Worm (Caenorhabditis elegans) whole organism, L1 larva: ENCODE measurements around the gene C44E12.1.

Source experiments
- C04F5.9 ChIP-seq: sonication (generic microtip); optimal IDR thresholded peaks from 2 replicates; lab custom pipeline; 2016; ENCODE audit warnings: missing genetic modification characterization, missing compliant biosample characterization
- C16A3.4 ChIP-seq: fragments of 150-350 bp; optimal IDR thresholded peaks from 2 replicates; lab custom pipeline; 2014; ENCODE audit warnings: missing biosample characterization, missing genetic modification characterization
- alr-1 ChIP-seq: fragments of 200-800 bp; sonication (Bioruptor generic); optimal IDR thresholded peaks from 2 replicates; lab custom pipeline; 2018; ENCODE audit warnings: borderline replicate concordance, mild to moderate bottlenecking, missing genetic modification characterization, missing compliant biosample characterization
- blmp-1 ChIP-seq: fragments of 150-350 bp; optimal IDR thresholded peaks from 2 replicates; lab custom pipeline; 2014; ENCODE audit warnings: missing biosample characterization, missing genetic modification characterization
- ceh-8 ChIP-seq: fragments of 200-800 bp; sonication (Bioruptor generic); optimal IDR thresholded peaks from 2 replicates; lab custom pipeline; 2018; ENCODE audit warnings: mild to moderate bottlenecking, missing genetic modification characterization, moderate library complexity, missing compliant biosample characterization
- ceh-88 ChIP-seq: fragments of 200-800 bp; sonication (Bioruptor generic); IDR thresholded peaks from 2 replicates; pipeline ENCODE4 v1.3.6; 2022; ENCODE audit warnings: missing genetic modification characterization, missing compliant biosample characterization
- ces-1 ChIP-seq: fragments of 150-350 bp; optimal IDR thresholded peaks from 2 replicates; lab custom pipeline; 2014; ENCODE audit warnings: missing biosample characterization, missing genetic modification reagents, missing genetic modification characterization
- dpl-1 ChIP-seq, 3 experiments: fragments of 150-350 bp in 2 of 3; sonication (generic microtip) in 1 of 3; optimal IDR thresholded peaks; 2 replicates each; lab custom pipeline; 2014 to 2017; ENCODE audit warnings: missing biosample characterization in 3 of 3, missing genetic modification characterization in 3 of 3, missing genetic modification reagents in 3 of 3
- dsc-1 ChIP-seq: sonication (generic microtip); optimal IDR thresholded peaks from 2 replicates; lab custom pipeline; 2016; ENCODE audit warnings: mild to moderate bottlenecking, missing genetic modification characterization, missing compliant biosample characterization
- efl-1 ChIP-seq, 4 experiments: fragments of 150-350 bp; optimal IDR thresholded peaks in 3 of 4; peaks in 1 of 4; 1 replicate in 1 of 4; 2 replicates in 3 of 4; lab custom pipeline; 2014; ENCODE audit warnings: missing biosample characterization in 2 of 4, missing genetic modification characterization in 2 of 4, missing genetic modification reagents in 2 of 4
- efl-3 ChIP-seq: fragments of 200-800 bp; sonication (Bioruptor generic); optimal IDR thresholded peaks from 2 replicates; lab custom pipeline; 2018; ENCODE audit warnings: mild to moderate bottlenecking, missing genetic modification characterization, missing compliant biosample characterization
- egl-13 ChIP-seq: sonication (generic microtip); optimal IDR thresholded peaks from 2 replicates; lab custom pipeline; 2016; ENCODE audit warnings: missing genotype, missing genetic modification reagents, missing genetic modification characterization, missing compliant biosample characterization
- elt-2 ChIP-seq: sonication (generic microtip); optimal IDR thresholded peaks from 2 replicates; lab custom pipeline; 2016; ENCODE audit warnings: missing genetic modification characterization, mild to moderate bottlenecking, inconsistent platforms, missing compliant biosample characterization, missing genetic modification reagents
- elt-3 ChIP-seq, 6 experiments: fragments of 150-350 bp in 1 of 6; sonication (generic microtip); optimal IDR thresholded peaks; 2 replicates each; lab custom pipeline; 2017 to 2018; ENCODE audit warnings: missing biosample characterization in 6 of 6, missing genetic modification characterization in 6 of 6, inconsistent platforms in 1 of 6
- fkh-4 ChIP-seq: sonication (generic microtip); optimal IDR thresholded peaks from 2 replicates; lab custom pipeline; 2016; ENCODE audit warnings: missing compliant biosample characterization, missing genetic modification characterization, borderline replicate concordance
- hlh-17 ChIP-seq: fragments of 200-800 bp; sonication (Bioruptor generic); optimal IDR thresholded peaks from 2 replicates; lab custom pipeline; 2018; ENCODE audit warnings: missing genetic modification characterization, mild to moderate bottlenecking, missing compliant biosample characterization, moderate library complexity, borderline replicate concordance
- hpl-2 ChIP-seq: fragments of 150-350 bp; optimal IDR thresholded peaks from 2 replicates; lab custom pipeline; 2014; ENCODE audit warnings: missing biosample characterization, missing genetic modification reagents, missing genetic modification characterization
- lin-14 ChIP-seq: fragments of 200-800 bp; sonication (Bioruptor generic); optimal IDR thresholded peaks from 2 replicates; lab custom pipeline; 2018; ENCODE audit warnings: mild to moderate bottlenecking, missing genetic modification characterization, moderate library complexity, missing compliant biosample characterization
- lin-35 ChIP-seq, 2 experiments: fragments of 150-350 bp; optimal IDR thresholded peaks; 2 replicates each; lab custom pipeline; 2014; ENCODE audit warnings: missing biosample characterization in 2 of 2, missing genetic modification characterization in 2 of 2, missing genetic modification reagents in 2 of 2
- lir-3 ChIP-seq: sonication (generic microtip); optimal IDR thresholded peaks from 2 replicates; lab custom pipeline; 2016; ENCODE audit warnings: mild to moderate bottlenecking, missing genetic modification characterization, moderate library complexity, missing compliant biosample characterization; ENCODE audit not compliant: poor library complexity
- lsy-2 ChIP-seq, 2 experiments: fragments of 150-350 bp; optimal IDR thresholded peaks; 2 replicates each; lab custom pipeline; 2014; ENCODE audit warnings: missing biosample characterization in 2 of 2, missing genetic modification characterization in 2 of 2
- mdl-1 ChIP-seq, 2 experiments: fragments of 150-350 bp; optimal IDR thresholded peaks; 2 replicates each; lab custom pipeline; 2014 to 2017; ENCODE audit warnings: missing biosample characterization in 2 of 2, missing genetic modification characterization in 2 of 2, inconsistent platforms in 1 of 2
- mep-1 ChIP-seq: fragments of 150-350 bp; optimal IDR thresholded peaks from 2 replicates; lab custom pipeline; 2014; ENCODE audit warnings: missing biosample characterization, missing genetic modification characterization
- nhr-11 ChIP-seq: fragments of 150-350 bp; optimal IDR thresholded peaks from 2 replicates; lab custom pipeline; 2014; ENCODE audit warnings: missing biosample characterization, missing genetic modification characterization
- nhr-19 ChIP-seq: fragments of 200-800 bp; sonication (Bioruptor generic); conservative IDR thresholded peaks from 2 replicates; pipeline ENCODE4 v1.3.6; 2022; ENCODE audit warnings: missing genetic modification characterization, missing compliant biosample characterization
- nhr-20 ChIP-seq: sonication (generic microtip); optimal IDR thresholded peaks from 2 replicates; lab custom pipeline; 2016; ENCODE audit warnings: mild to moderate bottlenecking, missing genetic modification characterization, missing compliant biosample characterization
- nhr-47 ChIP-seq: sonication (generic microtip); optimal IDR thresholded peaks from 2 replicates; lab custom pipeline; 2016; ENCODE audit warnings: mild to moderate bottlenecking, missing genetic modification characterization, moderate library complexity, missing compliant biosample characterization
- nhr-71 ChIP-seq: sonication (generic microtip); optimal IDR thresholded peaks from 2 replicates; lab custom pipeline; 2016; ENCODE audit warnings: mild to moderate bottlenecking, missing genetic modification characterization, moderate library complexity, missing compliant biosample characterization
- nhr-76 ChIP-seq: sonication (generic microtip); optimal IDR thresholded peaks from 2 replicates; lab custom pipeline; 2017; ENCODE audit warnings: missing biosample characterization, missing genetic modification characterization
- nhr-85 ChIP-seq: sonication (generic microtip); peaks from one replicate; lab custom pipeline; 2016; ENCODE audit warnings: missing genetic modification characterization, inconsistent platforms, missing compliant biosample characterization
- nhr-90 ChIP-seq: sonication (generic microtip); optimal IDR thresholded peaks from 2 replicates; lab custom pipeline; 2016; ENCODE audit warnings: mild to moderate bottlenecking, missing genetic modification characterization, missing compliant biosample characterization; ENCODE audit not compliant: poor library complexity
- pag-3 ChIP-seq: sonication (generic microtip); optimal IDR thresholded peaks from 2 replicates; lab custom pipeline; 2017; ENCODE audit warnings: missing genetic modification characterization, mild to moderate bottlenecking, missing compliant biosample characterization, antibody characterized with exemption, borderline replicate concordance; ENCODE audit not compliant: insufficient read depth
- pqm-1 ChIP-seq: sonication (generic microtip); optimal IDR thresholded peaks from 3 replicates; lab custom pipeline; 2017; ENCODE audit warnings: missing biosample characterization, missing genetic modification characterization
- skn-1 ChIP-seq: fragments of 150-350 bp; optimal IDR thresholded peaks from 2 replicates; lab custom pipeline; 2014; ENCODE audit warnings: missing biosample characterization, missing genetic modification characterization
- snu-23 ChIP-seq: sonication (generic microtip); optimal IDR thresholded peaks from 2 replicates; lab custom pipeline; 2016; ENCODE audit warnings: missing genetic modification characterization, missing compliant biosample characterization
- swsn-7 ChIP-seq: sonication (generic microtip); optimal IDR thresholded peaks from 2 replicates; lab custom pipeline; 2016; ENCODE audit warnings: missing genetic modification characterization, missing compliant biosample characterization
- tbx-2 ChIP-seq: sonication (generic microtip); optimal IDR thresholded peaks from 2 replicates; lab custom pipeline; 2016; ENCODE audit warnings: missing genetic modification characterization, missing compliant biosample characterization
- unc-86 ChIP-seq: sonication (generic microtip); optimal IDR thresholded peaks from 2 replicates; lab custom pipeline; 2016; ENCODE audit warnings: missing genetic modification characterization, missing compliant biosample characterization
- zag-1 ChIP-seq: fragments of 150-350 bp; optimal IDR thresholded peaks from 2 replicates; lab custom pipeline; 2014; ENCODE audit warnings: missing biosample characterization, missing genetic modification characterization
- ztf-11 ChIP-seq, 2 experiments: sonication (generic microtip); optimal IDR thresholded peaks; 2 replicates each; lab custom pipeline; 2016 to 2017; ENCODE audit warnings: missing genetic modification characterization in 2 of 2, missing biosample characterization in 1 of 2, missing compliant biosample characterization in 1 of 2

C44E12.1 gene

ce11 chrX:7585610-7586259 lies 11.0 kb upstream of the C44E12.1 start, which contains the start of gene adt-2:
TSS of gene adt-2 (plus strand) at chrX:7586209.
- peak; percentile 52 for TF ChIP-seq mep-1 (tag; lab: Kevin White, UChicago)
- no peak for TF ChIP-seq dsc-1 (tag; lab: Kevin White, UChicago)
- peak; percentile 32 for TF ChIP-seq nhr-90 (tag; lab: Kevin White, UChicago)
- TF ChIP-seq C04F5.9 (tag; lab: Kevin White, UChicago), result no peak
- no peak for TF ChIP-seq lir-3 (tag; lab: Kevin White, UChicago)
- TF ChIP-seq efl-1 (optimal IDR thresholded peaks at IDR 0.05; lab: Kevin White, UChicago), result no peak
- peak in 1 of 2 experiments; percentile 42 for TF ChIP-seq efl-1 (GFP tag; optimal IDR thresholded peaks at IDR 0.05 in 1 of 2; lab: Kevin White, UChicago)
- TF ChIP-seq snu-23 (GFP tag; lab: Kevin White, UChicago), result peak; percentile 69
- peak in 1 of 2 experiments; percentile 29 for TF ChIP-seq mdl-1 (tag; optimal IDR thresholded peaks at IDR 0.05; lab: Kevin White, UChicago)
- TF ChIP-seq nhr-71 (tag; lab: Kevin White, UChicago), result peak; percentile 31
- TF ChIP-seq lin-35 (GFP tag; optimal IDR thresholded peaks at IDR 0.05; lab: Kevin White, UChicago), result peak in 1 of 2 experiments; percentile 51
- TF ChIP-seq egl-13 (tag; lab: Kevin White, UChicago), result no peak
- TF ChIP-seq C16A3.4 (tag; lab: Kevin White, UChicago), result peak; percentile 43
- peak; percentile 20 to 74 for TF ChIP-seq lsy-2 (tag; optimal IDR thresholded peaks at IDR 0.05; lab: Kevin White, UChicago)
- no peak for TF ChIP-seq hlh-17 (GFP tag; lab: Kevin White, UChicago)
- TF ChIP-seq tbx-2 (tag; lab: Kevin White, UChicago), result peak; percentile 19
- TF ChIP-seq unc-86 (tag; lab: Kevin White, UChicago), result no peak
- TF ChIP-seq nhr-11 (tag; lab: Kevin White, UChicago), result no peak
- TF ChIP-seq lin-14 (GFP tag; lab: Kevin White, UChicago), result peak; percentile 54
- peak in 5 of 6 experiments; percentile 6 to 74 (median 54) for TF ChIP-seq elt-3 (tag; optimal IDR thresholded peaks at IDR 0.05; lab: Kevin White, UChicago)
- no peak for TF ChIP-seq zag-1
- TF ChIP-seq blmp-1 (tag; lab: Kevin White, UChicago), result peak; percentile 92
- TF ChIP-seq nhr-85 (tag; lab: Kevin White, UChicago), result peak; percentile 86
- TF ChIP-seq nhr-20 (tag; lab: Kevin White, UChicago), result peak; percentile 43
- no peak for TF ChIP-seq fkh-4 (tag; lab: Kevin White, UChicago)

ce11 chrX:7586588-7586987 lies 10.1 kb upstream of the C44E12.1 start:
- peak; percentile 68 for TF ChIP-seq blmp-1 (tag; lab: Kevin White, UChicago)
- peak; percentile 65 for TF ChIP-seq lin-14 (GFP tag; lab: Kevin White, UChicago)
- TF ChIP-seq nhr-20 (tag; lab: Kevin White, UChicago), result peak; percentile 54
- no peak for TF ChIP-seq nhr-11 (tag; lab: Kevin White, UChicago)
- peak; percentile 88 for TF ChIP-seq nhr-85 (tag; lab: Kevin White, UChicago)
- no peak for TF ChIP-seq nhr-19
- no peak for TF ChIP-seq nhr-76 (tag; lab: Kevin White, UChicago)
- TF ChIP-seq nhr-90 (tag; lab: Kevin White, UChicago), result peak; percentile 6
- no peak for TF ChIP-seq ceh-88 (GFP tag; lab: Robert Waterston, UW)
- TF ChIP-seq snu-23 (GFP tag; lab: Kevin White, UChicago), result peak; percentile 23
- no peak for TF ChIP-seq ceh-8 (GFP tag; lab: Kevin White, UChicago)
- peak in 1 of 6 experiments; percentile 12 for TF ChIP-seq elt-3 (tag; optimal IDR thresholded peaks at IDR 0.05; lab: Kevin White, UChicago)
- TF ChIP-seq zag-1, result no peak
- TF ChIP-seq ztf-11 (tag; optimal IDR thresholded peaks at IDR 0.05; lab: Kevin White, UChicago), result no peak
- no peak for TF ChIP-seq C04F5.9 (tag; lab: Kevin White, UChicago)
- TF ChIP-seq ces-1 (GFP tag; lab: Kevin White, UChicago), result no peak
- no peak for TF ChIP-seq swsn-7 (tag; lab: Kevin White, UChicago)
- TF ChIP-seq nhr-47 (tag; lab: Kevin White, UChicago), result peak; percentile 6
- TF ChIP-seq mep-1 (tag; lab: Kevin White, UChicago), result peak; percentile 39
- peak; percentile 2 for TF ChIP-seq skn-1 (tag; lab: Kevin White, UChicago)
- TF ChIP-seq nhr-71 (tag; lab: Kevin White, UChicago), result peak; percentile 56

- TF ChIP-seq pag-3 (tag; lab: Kevin White, UChicago), result no peak
- TF ChIP-seq elt-2 (tag; lab: Kevin White, UChicago), result no peak
- TF ChIP-seq mep-1 (tag; lab: Kevin White, UChicago), result no peak
- TF ChIP-seq dpl-1 (GFP tag; optimal IDR thresholded peaks at IDR 0.05; lab: Kevin White, UChicago), result no peak
- no peak for TF ChIP-seq pqm-1 (tag; lab: Kevin White, UChicago)
- TF ChIP-seq ceh-8 (GFP tag; lab: Kevin White, UChicago), result no peak
- peak; percentile 69 for TF ChIP-seq blmp-1 (tag; lab: Kevin White, UChicago)
- TF ChIP-seq elt-3 (tag; optimal IDR thresholded peaks at IDR 0.05; lab: Kevin White, UChicago), result peak in 1 of 6 experiments; percentile 22
- TF ChIP-seq nhr-71 (tag; lab: Kevin White, UChicago), result no peak
- TF ChIP-seq nhr-76 (tag; lab: Kevin White, UChicago), result no peak
- no peak for TF ChIP-seq efl-3 (GFP tag; lab: Kevin White, UChicago)
- no peak for TF ChIP-seq ces-1 (GFP tag; lab: Kevin White, UChicago)
- no peak for TF ChIP-seq hpl-2 (GFP tag; lab: Kevin White, UChicago)
- no peak for TF ChIP-seq alr-1 (tag; lab: Kevin White, UChicago)
Measured at ce11 chrX:7587741-7588235, 8.9 kb upstream of the C44E12.1 start.
